Fruit fly (Drosophila melanogaster): ENCODE results near the gene CG5292.

- TF ChIP-seq bab1 (GFP tag; optimal IDR thresholded peaks at IDR 0.05) (no peak), pad (GFP tag; optimal IDR thresholded peaks at IDR 0.05) (no peak), Hr96 (GFP tag; optimal IDR thresholded peaks at IDR 0.05) (no peak), Clk (GFP tag; optimal IDR thresholded peaks at IDR 0.05) (no peak), CG12768 (GFP tag; optimal IDR thresholded peaks at IDR 0.05) (no peak), CG5204 (GFP tag; optimal IDR thresholded peaks at IDR 0.05) (no peak), ovo (GFP tag; optimal IDR thresholded peaks at IDR 0.05) (no peak), CG7101 (tag; optimal IDR thresholded peaks at IDR 0.05) (no peak), kay (GFP tag; ENCODE audit: borderline replicate concordance) (no peak), CG7045 (GFP tag; optimal IDR thresholded peaks at IDR 0.05) (no peak), Mnt (GFP tag; optimal IDR thresholded peaks at IDR 0.05) (no peak)
Observed at dm6 chr3R:17120165-17120564, 31.5 kb upstream of the CG5292 start, which contains the start of gene CG34278.
